Worm (Caenorhabditis elegans): Measurements from ENCODE around the gene sru-40.

The sru-40 gene

ce11 chrV:9821724-9822123, 12.1 kb downstream of the sru-40 start, which contains the start of gene str-193:
Gene str-193 (minus strand): TSS chrV:9821824.
- TF ChIP-seq nhr-237 (tag; optimal IDR thresholded peaks at IDR 0.05), result no peak
- no peak for TF ChIP-seq ham-2 (GFP tag; optimal IDR thresholded peaks at IDR 0.05)
- TF ChIP-seq mab-5 (tag; optimal IDR thresholded peaks at IDR 0.05), result no peak
- TF ChIP-seq mep-1 (tag; optimal IDR thresholded peaks at IDR 0.05), result no peak
- no peak for TF ChIP-seq blmp-1 (tag; optimal IDR thresholded peaks at IDR 0.05)
- no peak for TF ChIP-seq cnd-1 (tag; optimal IDR thresholded peaks at IDR 0.05)
- no peak for TF ChIP-seq M03D4.4 (tag; optimal IDR thresholded peaks at IDR 0.05)
- TF ChIP-seq flh-1 (GFP tag; optimal IDR thresholded peaks at IDR 0.05), result no peak
- TF ChIP-seq unc-39 (tag; optimal IDR thresholded peaks at IDR 0.05), result no peak
- TF ChIP-seq ces-1 (GFP tag; optimal IDR thresholded peaks at IDR 0.05), result no peak
- no peak for TF ChIP-seq tbx-8 (GFP tag; optimal IDR thresholded peaks at IDR 0.05)
- TF ChIP-seq drap-1 (GFP tag; optimal IDR thresholded peaks at IDR 0.05), result no peak
- TF ChIP-seq unc-62 (GFP tag; optimal IDR thresholded peaks at IDR 0.05), result no peak
- TF ChIP-seq hlh-1 (tag; optimal IDR thresholded peaks at IDR 0.05), result no peak
- TF ChIP-seq lsy-2 (tag; optimal IDR thresholded peaks at IDR 0.05), result no peak
- TF ChIP-seq nhr-76 (tag; optimal IDR thresholded peaks at IDR 0.05), result no peak
- TF ChIP-seq snpc-4 (tag; optimal IDR thresholded peaks at IDR 0.05), result no peak
- no peak for TF ChIP-seq sptf-1 (tag; optimal IDR thresholded peaks at IDR 0.05)
- no peak for TF ChIP-seq unc-120 (tag; optimal IDR thresholded peaks at IDR 0.05; ENCODE audit: poor library complexity, severe bottlenecking)

DNA sequence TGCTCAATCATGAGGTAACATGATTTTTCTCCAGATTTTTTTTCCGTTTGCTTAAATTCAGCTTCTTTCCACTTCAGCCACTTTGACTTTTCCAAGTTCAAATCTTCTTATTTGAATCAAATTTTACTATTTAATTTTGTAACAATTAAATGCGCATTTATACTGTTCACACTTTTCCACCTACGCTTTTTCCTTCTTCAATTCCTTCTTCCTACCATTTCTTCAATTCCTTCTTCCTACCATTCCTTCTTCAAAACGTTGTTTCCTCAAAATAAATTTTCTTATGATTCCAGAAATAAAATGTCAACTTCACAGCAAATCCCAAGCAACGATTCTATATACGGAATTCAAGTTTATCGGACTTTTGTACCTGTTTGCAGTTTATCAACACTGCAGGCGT, 17.4 kb downstream of the sru-40 start, which contains the start of gene sru-31:
Gene sru-31 (plus strand): TSS at position 301 of the 400 bp plus-strand sequence.
- TF ChIP-seq nhr-76 (tag; optimal IDR thresholded peaks at IDR 0.05) (no peak), sem-2 (GFP tag; optimal IDR thresholded peaks at IDR 0.05) (no peak), M03D4.4 (tag; optimal IDR thresholded peaks at IDR 0.05) (no peak), unc-39 (tag; optimal IDR thresholded peaks at IDR 0.05) (no peak), blmp-1 (tag; optimal IDR thresholded peaks at IDR 0.05) (no peak), cnd-1 (tag; optimal IDR thresholded peaks at IDR 0.05) (no peak), ceh-83 (GFP tag; optimal IDR thresholded peaks at IDR 0.05) (no peak), pha-4 (tag; optimal IDR thresholded peaks at IDR 0.05) (no peak), zip-8 (tag; optimal IDR thresholded peaks at IDR 0.05) (no peak), mab-5 (tag; optimal IDR thresholded peaks at IDR 0.05) (no peak), lin-13 (tag; optimal IDR thresholded peaks at IDR 0.05) (no peak), flh-1 (GFP tag; optimal IDR thresholded peaks at IDR 0.05) (no peak), unc-62 (GFP tag; optimal IDR thresholded peaks at IDR 0.05) (no peak), bed-3 (GFP tag; optimal IDR thresholded peaks at IDR 0.05) (no peak), unc-120 (tag; optimal IDR thresholded peaks at IDR 0.05; ENCODE audit: poor library complexity, severe bottlenecking) (no peak), lin-32 (GFP tag; optimal IDR thresholded peaks at IDR 0.05) (no peak), tbx-8 (GFP tag; optimal IDR thresholded peaks at IDR 0.05) (no peak)

DNA sequence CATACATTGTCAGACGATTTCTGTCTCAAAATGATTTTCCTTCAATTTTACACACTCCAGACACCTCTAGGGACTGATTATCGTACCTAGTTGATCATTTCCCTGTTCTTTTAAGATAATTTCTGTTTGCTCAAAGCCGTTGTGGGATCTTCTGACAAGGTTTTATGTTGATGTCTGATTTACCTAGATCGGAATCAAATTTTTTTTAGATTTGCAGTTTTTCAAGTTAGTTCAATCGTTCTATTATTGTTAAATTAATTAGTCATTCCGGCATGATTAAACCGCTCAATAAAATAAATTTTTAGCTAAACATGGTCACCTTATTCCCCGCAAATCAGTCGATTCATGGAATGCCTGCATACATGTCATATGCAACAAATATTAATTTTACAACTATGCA, 20.3 kb downstream of the sru-40 start, which contains the start of gene sru-30:
Gene sru-30 (plus strand): TSS at position 301 of the 400 bp plus-strand sequence.
- no peak for TF ChIP-seq unc-39 (tag; optimal IDR thresholded peaks at IDR 0.05)
- TF ChIP-seq elt-3 (tag; optimal IDR thresholded peaks at IDR 0.05), result no peak
- no peak for TF ChIP-seq cnd-1 (tag; optimal IDR thresholded peaks at IDR 0.05)
- no peak for TF ChIP-seq blmp-1 (tag; optimal IDR thresholded peaks at IDR 0.05)
- no peak for TF ChIP-seq sptf-1 (tag; optimal IDR thresholded peaks at IDR 0.05)
- no peak for TF ChIP-seq drap-1 (GFP tag; optimal IDR thresholded peaks at IDR 0.05)
- TF ChIP-seq ceh-39 (tag; optimal IDR thresholded peaks at IDR 0.05), result no peak
- no peak for TF ChIP-seq nhr-237 (tag; optimal IDR thresholded peaks at IDR 0.05)
- no peak for TF ChIP-seq ham-2 (GFP tag; optimal IDR thresholded peaks at IDR 0.05)
- TF ChIP-seq lin-13 (tag; optimal IDR thresholded peaks at IDR 0.05), result no peak
- TF ChIP-seq sem-2 (GFP tag; optimal IDR thresholded peaks at IDR 0.05), result no peak
- TF ChIP-seq unc-62 (GFP tag; optimal IDR thresholded peaks at IDR 0.05), result no peak
- TF ChIP-seq tbx-8 (GFP tag; optimal IDR thresholded peaks at IDR 0.05), result no peak
- TF ChIP-seq unc-120 (tag; optimal IDR thresholded peaks at IDR 0.05; ENCODE audit: poor library complexity, severe bottlenecking), result no peak

- no peak for TF ChIP-seq zip-8 (tag; optimal IDR thresholded peaks at IDR 0.05)
- no peak for TF ChIP-seq unc-39 (tag; optimal IDR thresholded peaks at IDR 0.05)
- TF ChIP-seq M03D4.4 (tag; optimal IDR thresholded peaks at IDR 0.05), result no peak
- no peak for TF ChIP-seq sem-2 (GFP tag; optimal IDR thresholded peaks at IDR 0.05)
- TF ChIP-seq nhr-237 (tag; optimal IDR thresholded peaks at IDR 0.05), result no peak
Measured at ce11 chrV:9812216-9812615, 21.6 kb downstream of the sru-40 start.

ce11 chrV:9811154-9811553, 22.6 kb downstream of the sru-40 start, which contains the start of gene sru-29:
Gene sru-29 (plus strand): TSS chrV:9811454.
- no peak for TF ChIP-seq pha-4 (tag; optimal IDR thresholded peaks at IDR 0.05)
- no peak for TF ChIP-seq blmp-1 (tag; optimal IDR thresholded peaks at IDR 0.05)
- TF ChIP-seq nhr-2 (tag; optimal IDR thresholded peaks at IDR 0.05), result no peak
- TF ChIP-seq mab-5 (tag; optimal IDR thresholded peaks at IDR 0.05), result no peak
- no peak for TF ChIP-seq sem-2 (GFP tag; optimal IDR thresholded peaks at IDR 0.05)
- TF ChIP-seq unc-39 (tag; optimal IDR thresholded peaks at IDR 0.05), result no peak
- TF ChIP-seq nhr-237 (tag; optimal IDR thresholded peaks at IDR 0.05), result no peak
- TF ChIP-seq elt-3 (tag; optimal IDR thresholded peaks at IDR 0.05), result no peak
- no peak for TF ChIP-seq elt-1 (tag; optimal IDR thresholded peaks at IDR 0.05; ENCODE audit: borderline replicate concordance, insufficient read depth)
- TF ChIP-seq M03D4.4 (tag; optimal IDR thresholded peaks at IDR 0.05), result no peak
- TF ChIP-seq flh-1 (GFP tag; optimal IDR thresholded peaks at IDR 0.05), result no peak
- TF ChIP-seq ztf-11 (tag; optimal IDR thresholded peaks at IDR 0.05), result no peak

Data from whole organism, mixed stage, embryonic.